Fruit fly (Drosophila melanogaster) whole organism, embryonic: ENCODE data around the gene CG31463.

Source experiments
- CG10431 ChIP-seq: fragments of 200-800 bp; sonication (Bioruptor generic); optimal IDR thresholded peaks from 3 replicates; lab custom pipeline; 2018; ENCODE audit warnings: missing biosample characterization, mild to moderate bottlenecking, missing genetic modification characterization
- CG11504 ChIP-seq: fragments of 200-800 bp; sonication (Bioruptor generic); optimal IDR thresholded peaks from 3 replicates; lab custom pipeline; 2019; ENCODE audit warnings: missing biosample characterization, mild to moderate bottlenecking, missing genetic modification characterization, moderate library complexity
- CG12659 ChIP-seq: fragments of 200-800 bp; sonication (Bioruptor generic); optimal IDR thresholded peaks from 3 replicates; lab custom pipeline; 2017; ENCODE audit warnings: mild to moderate bottlenecking, missing biosample characterization, missing genetic modification reagents, missing genetic modification characterization
- CG13424 ChIP-seq: fragments of 200-800 bp; sonication (Bioruptor generic); optimal IDR thresholded peaks from 2 replicates; lab custom pipeline; 2019; ENCODE audit warnings: missing biosample characterization, mild to moderate bottlenecking, missing genetic modification characterization, moderate library complexity
- CG14710 ChIP-seq: fragments of 200-800 bp; sonication (Bioruptor generic); optimal IDR thresholded peaks from 3 replicates; lab custom pipeline; 2019; ENCODE audit warnings: missing biosample characterization, mild to moderate bottlenecking, missing genetic modification characterization, moderate library complexity
- CG15696 ChIP-seq: fragments of 200-800 bp; sonication (Bioruptor generic); optimal IDR thresholded peaks from 2 replicates; lab custom pipeline; 2019; ENCODE audit warnings: missing biosample characterization, mild to moderate bottlenecking, missing genetic modification characterization, moderate library complexity
- CG3163 ChIP-seq: fragments of 200-800 bp; sonication (Bioruptor generic); optimal IDR thresholded peaks from 3 replicates; lab custom pipeline; 2016; ENCODE audit warnings: missing biosample characterization, missing genetic modification characterization
- CG3847 ChIP-seq: fragments of 200-800 bp; sonication (Bioruptor generic); IDR thresholded peaks from 2 replicates; pipeline ENCODE4 v1.3.6; 2022; ENCODE audit warnings: missing biosample characterization, missing genetic modification characterization
- CG42726 ChIP-seq: fragments of 200-800 bp; sonication (Bioruptor generic); IDR thresholded peaks from 2 replicates; pipeline ENCODE4 v1.3.6; 2022; ENCODE audit warnings: missing biosample characterization, missing genetic modification characterization; ENCODE audit not compliant: partially characterized antibody
- CG4707 ChIP-seq: fragments of 200-800 bp; sonication (Bioruptor generic); optimal IDR thresholded peaks from 2 replicates; lab custom pipeline; 2018; ENCODE audit warnings: missing biosample characterization, mild to moderate bottlenecking, missing genetic modification characterization, moderate library complexity
- CG6175 ChIP-seq: fragments of 200-800 bp; sonication (Bioruptor generic); IDR thresholded peaks from 3 replicates; pipeline ENCODE4 v1.3.6; 2022; ENCODE audit warnings: missing biosample characterization, missing genetic modification characterization
- CG6254 ChIP-seq: fragments of 200-800 bp; sonication (Bioruptor generic); optimal IDR thresholded peaks from 3 replicates; lab custom pipeline; 2017; ENCODE audit warnings: mild to moderate bottlenecking, missing biosample characterization, missing genetic modification reagents, missing genetic modification characterization
- CG9727 ChIP-seq: fragments of 200-800 bp; sonication (Bioruptor generic); optimal IDR thresholded peaks from 3 replicates; lab custom pipeline; 2017; ENCODE audit warnings: missing biosample characterization, mild to moderate bottlenecking, missing genetic modification characterization
- CG9797 ChIP-seq: fragments of 200-800 bp; sonication (Bioruptor generic); optimal IDR thresholded peaks from 3 replicates; lab custom pipeline; 2018; ENCODE audit warnings: missing biosample characterization, mild to moderate bottlenecking, missing genetic modification characterization
- Ets65A ChIP-seq: fragments of 200-800 bp; sonication (Bioruptor generic); peaks from one replicate; lab custom pipeline; 2016; ENCODE audit warnings: missing biosample characterization, missing genetic modification characterization
- Fer2 ChIP-seq: fragments of 200-800 bp; sonication (Bioruptor generic); optimal IDR thresholded peaks from 2 replicates; lab custom pipeline; 2018; ENCODE audit warnings: missing biosample characterization, mild to moderate bottlenecking, missing genetic modification characterization, moderate library complexity
- HLH4C ChIP-seq: fragments of 200-800 bp; sonication (Bioruptor generic); IDR thresholded peaks from 3 replicates; pipeline ENCODE4 v1.3.6; 2022; ENCODE audit warnings: missing biosample characterization, missing genetic modification characterization; ENCODE audit not compliant: partially characterized antibody
- Hand ChIP-seq: fragments of 200-800 bp; sonication (Bioruptor generic); optimal IDR thresholded peaks from 2 replicates; lab custom pipeline; 2017; ENCODE audit warnings: mild to moderate bottlenecking, missing biosample characterization, missing genetic modification reagents, missing genetic modification characterization
- Lpt ChIP-seq: fragments of >200 bp; optimal IDR thresholded peaks from 2 replicates; lab custom pipeline; 2018; ENCODE audit warnings: missing biosample characterization, missing genetic modification characterization
- Meics ChIP-seq: fragments of 200-800 bp; sonication (Bioruptor generic); optimal IDR thresholded peaks from 2 replicates; lab custom pipeline; 2017; ENCODE audit warnings: missing biosample characterization, mild to moderate bottlenecking, missing genetic modification characterization
- Rx ChIP-seq: fragments of 200-800 bp; sonication (Bioruptor generic); IDR thresholded peaks from 2 replicates; pipeline ENCODE4 v1.3.6; 2022; ENCODE audit warnings: missing biosample characterization, missing genetic modification characterization
- ab ChIP-seq: fragments of 200-800 bp; sonication (Bioruptor generic); optimal IDR thresholded peaks from 2 replicates; lab custom pipeline; 2016; ENCODE audit warnings: missing biosample characterization, missing genetic modification characterization
- ac ChIP-seq: fragments of 200-800 bp; sonication (Bioruptor generic); optimal IDR thresholded peaks from 3 replicates; lab custom pipeline; 2017; ENCODE audit warnings: missing biosample characterization, mild to moderate bottlenecking, missing genetic modification characterization
- ash1 ChIP-seq: fragments of 200-800 bp; sonication (Bioruptor generic); optimal IDR thresholded peaks from 2 replicates; lab custom pipeline; 2018; ENCODE audit warnings: missing biosample characterization, mild to moderate bottlenecking, missing genetic modification characterization
- cad ChIP-seq: fragments of >200 bp; optimal IDR thresholded peaks from 2 replicates; lab custom pipeline; 2017; ENCODE audit warnings: missing biosample characterization, missing genetic modification characterization
- cg ChIP-seq: fragments of 200-800 bp; sonication (Bioruptor generic); optimal IDR thresholded peaks from 3 replicates; lab custom pipeline; 2019; ENCODE audit warnings: missing biosample characterization, mild to moderate bottlenecking, missing genetic modification characterization, moderate library complexity
- ci ChIP-seq: fragments of 200-800 bp; sonication (Bioruptor generic); IDR thresholded peaks from 3 replicates; pipeline ENCODE4 v1.3.6; 2022; ENCODE audit warnings: missing biosample characterization, missing genetic modification characterization
- croc ChIP-seq: fragments of 200-800 bp; sonication (Bioruptor generic); conservative IDR thresholded peaks from 3 replicates; pipeline ENCODE4 v1.3.6; 2022; ENCODE audit warnings: missing biosample characterization, missing genetic modification characterization
- fd102C ChIP-seq: fragments of 200-800 bp; sonication (Bioruptor generic); optimal IDR thresholded peaks from 2 replicates; lab custom pipeline; 2018; ENCODE audit warnings: missing biosample characterization, mild to moderate bottlenecking, missing genetic modification characterization, moderate library complexity
- gt ChIP-seq: fragments of 200-800 bp; sonication (Bioruptor generic); IDR thresholded peaks from 2 replicates; pipeline ENCODE4 v1.3.6; 2022; ENCODE audit warnings: missing biosample characterization, missing genetic modification characterization
- kni ChIP-seq: fragments of 200-800 bp; sonication (Bioruptor generic); optimal IDR thresholded peaks from 3 replicates; lab custom pipeline; 2017; ENCODE audit warnings: mild to moderate bottlenecking, missing biosample characterization, missing genetic modification reagents, missing genetic modification characterization
- luna ChIP-seq: fragments of 200-800 bp; sonication (Bioruptor generic); optimal IDR thresholded peaks from 2 replicates; lab custom pipeline; 2016; ENCODE audit warnings: missing biosample characterization, missing genetic modification characterization
- nau ChIP-seq: fragments of 200-800 bp; sonication (Bioruptor generic); optimal IDR thresholded peaks from 3 replicates; lab custom pipeline; 2017; ENCODE audit warnings: missing biosample characterization, mild to moderate bottlenecking, missing genetic modification characterization, missing genetic modification reagents
- nerfin-1 ChIP-seq: fragments of 200-800 bp; sonication (Bioruptor generic); optimal IDR thresholded peaks from 3 replicates; lab custom pipeline; 2019; ENCODE audit warnings: missing biosample characterization, mild to moderate bottlenecking, missing genetic modification characterization, moderate library complexity
- sc ChIP-seq, 3 experiments: fragments of >200 bp in 2 of 3; fragments of 200-800 bp in 1 of 3; sonication (Bioruptor generic) in 1 of 3; optimal IDR thresholded peaks; 2 replicates in 2 of 3; 3 replicates in 1 of 3; lab custom pipeline; 2017; ENCODE audit warnings: mild to moderate bottlenecking in 1 of 3, missing biosample characterization in 1 of 3, missing genetic modification characterization in 1 of 3, missing genetic modification reagents in 1 of 3
- sens ChIP-seq: fragments of 200-800 bp; sonication (Bioruptor generic); peaks from one replicate; lab custom pipeline; 2016; ENCODE audit warnings: missing biosample characterization, missing genetic modification characterization
- sisA ChIP-seq: fragments of 200-800 bp; sonication (Bioruptor generic); IDR thresholded peaks from 2 replicates; pipeline ENCODE4 v1.3.6; 2022; ENCODE audit warnings: missing biosample characterization, missing genetic modification characterization
- slou ChIP-seq: fragments of 200-800 bp; sonication (Bioruptor generic); optimal IDR thresholded peaks from 3 replicates; lab custom pipeline; 2016; ENCODE audit warnings: missing biosample characterization, missing genetic modification characterization
- stwl ChIP-seq: fragments of 200-800 bp; sonication (Bioruptor generic); optimal IDR thresholded peaks from 3 replicates; lab custom pipeline; 2018; ENCODE audit warnings: missing biosample characterization, mild to moderate bottlenecking, missing genetic modification characterization, moderate library complexity
- tll ChIP-seq, 2 experiments: fragments of 200-800 bp in 1 of 2; fragments of >200 bp in 1 of 2; sonication (Bioruptor generic) in 1 of 2; optimal IDR thresholded peaks; 2 replicates each; lab custom pipeline; 2017 to 2019; ENCODE audit warnings: missing biosample characterization in 2 of 2, missing genetic modification characterization in 2 of 2, mild to moderate bottlenecking in 1 of 2, moderate library complexity in 1 of 2
- zen ChIP-seq: fragments of 200-800 bp; sonication (Bioruptor generic); optimal IDR thresholded peaks from 3 replicates; lab custom pipeline; 2018; ENCODE audit warnings: missing biosample characterization, mild to moderate bottlenecking, missing genetic modification characterization, moderate library complexity

Gene CG31463

DNA sequence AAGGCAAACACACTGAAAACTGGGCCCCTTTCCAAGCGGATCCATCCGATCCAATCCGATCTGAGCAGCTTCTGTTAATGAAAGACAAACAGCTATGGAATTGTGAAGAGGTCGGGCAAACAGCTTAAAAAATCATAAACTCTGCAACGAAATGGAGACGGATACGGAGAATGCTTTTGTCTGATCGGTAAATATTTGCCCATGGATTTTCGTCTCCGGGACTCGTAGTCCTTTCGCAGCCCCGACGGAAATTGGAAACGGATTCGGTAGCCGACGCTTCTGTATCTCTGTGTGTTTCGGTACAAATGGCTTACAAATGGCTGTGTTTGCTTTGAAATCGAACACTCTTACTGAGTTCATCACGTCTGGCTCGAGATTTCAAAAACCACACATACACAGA, 34.7 kb downstream of the CG31463 start:
- peak in 1 of 2 experiments; percentile 85 for TF ChIP-seq tll (GFP tag; optimal IDR thresholded peaks at IDR 0.05; lab: Kevin White, UChicago)
- TF ChIP-seq zen (tag; lab: Kevin White, UChicago) = peak; percentile 6
- peak; percentile 57 for TF ChIP-seq fd102C (GFP tag; lab: Kevin White, UChicago)
- peak; percentile 23 for TF ChIP-seq kni (GFP tag; lab: Kevin White, UChicago)
- no peak for TF ChIP-seq Rx
- peak; percentile 39 for TF ChIP-seq CG15696 (tag; lab: Kevin White, UChicago)
- TF ChIP-seq ac (GFP tag; lab: Kevin White, UChicago) = peak; percentile 36
- peak; percentile 20 for TF ChIP-seq CG9727 (GFP tag; lab: Kevin White, UChicago)
- TF ChIP-seq Fer2 (tag; lab: Kevin White, UChicago) = no peak
- no peak for TF ChIP-seq cg (GFP tag; lab: Kevin White, UChicago)

dm6 chr3R:8327967-8328789, 36.0 kb downstream of the CG31463 start:
- TF ChIP-seq CG12659 (no peak), Ets65A (GFP tag; lab: Kevin White, UChicago) (peak; percentile 80), croc (GFP tag; lab: Robert Waterston, UW) (no peak), luna (GFP tag; lab: Kevin White, UChicago) (no peak), sens (GFP tag; lab: Kevin White, UChicago) (peak; percentile 19)
- TF ChIP-seq, all 482 proteins: peak for 2

dm6 chr3R:8329628-8330027, 37.5 kb downstream of the CG31463 start:
- TF ChIP-seq ci (GFP tag; lab: Robert Waterston, UW) (no peak), gt (no peak), sc (optimal IDR thresholded peaks at IDR 0.05; lab: Kevin White, UChicago) (no peak), sc (GFP tag; optimal IDR thresholded peaks at IDR 0.05; lab: Kevin White, UChicago) (no peak)

DNA sequence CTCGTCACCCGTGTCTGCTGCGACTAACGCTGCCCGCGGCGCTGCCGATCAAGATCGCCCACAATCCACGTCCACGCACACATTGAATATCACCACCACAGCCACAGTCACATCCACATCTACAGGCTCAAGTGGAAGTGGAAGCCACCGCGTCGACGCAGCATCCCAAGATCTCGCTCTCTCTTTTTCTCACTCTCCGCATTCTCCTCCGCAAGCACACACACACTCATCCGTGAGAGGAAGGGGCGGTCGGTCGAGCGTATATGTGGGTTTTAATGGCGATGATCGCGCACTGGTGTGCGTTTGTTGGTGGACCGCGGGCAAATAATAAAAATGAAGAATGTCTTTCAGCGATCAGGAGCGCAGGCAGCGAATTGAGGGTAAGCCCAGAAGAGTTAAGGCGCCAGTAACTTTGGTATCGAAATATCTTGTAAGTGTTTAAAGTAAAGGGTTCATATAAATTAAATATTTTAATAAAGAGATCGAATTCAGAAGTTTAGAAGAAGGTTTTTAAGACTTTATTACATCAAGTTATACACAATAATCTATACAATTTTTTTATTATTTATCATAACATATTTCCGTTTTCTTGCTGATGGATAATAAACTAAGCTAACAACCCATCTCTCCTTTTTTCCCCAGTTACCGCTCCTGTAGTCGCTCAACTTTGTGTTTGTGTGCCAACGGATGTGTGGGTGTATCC, 41.8 kb downstream of the CG31463 start, which contains the start of gene Poxm:
Gene Poxm (minus strand): TSS at position 25 of the 703 bp plus-strand sequence.
- TF ChIP-seq ash1 (no peak), CG4707 (peak; percentile 40), CG6254 (GFP tag; lab: Kevin White, UChicago) (peak; percentile 86), ab (GFP tag; lab: Kevin White, UChicago) (no peak), Lpt (GFP tag; lab: Kevin White, UChicago) (no peak), Meics (peak; percentile 87), slou (GFP tag; lab: Kevin White, UChicago) (peak; percentile 61), CG11504 (tag; lab: Kevin White, UChicago) (peak; percentile 93), stwl (tag; lab: Kevin White, UChicago) (no peak), CG13424 (tag; lab: Kevin White, UChicago) (peak; percentile 94), nau (GFP tag; lab: Kevin White, UChicago) (peak; percentile 78), cad (GFP tag; lab: Kevin White, UChicago) (no peak), CG9797 (GFP tag; lab: Kevin White, UChicago) (peak; percentile 23), CG3847 (GFP tag; lab: Robert Waterston, UW) (peak; percentile 84), nerfin-1 (peak; percentile 90), CG3163 (GFP tag; lab: Kevin White, UChicago) (no peak), sisA (peak; percentile 93), CG6175 (GFP tag; lab: Robert Waterston, UW) (peak; percentile 65; the same call in 2 of the 3 replicates), Hand (no peak), CG10431 (GFP tag; lab: Kevin White, UChicago) (peak; percentile 73), CG14710 (tag; lab: Kevin White, UChicago) (peak; percentile 95), cg (GFP tag; lab: Kevin White, UChicago) (peak; percentile 99), Fer2 (tag; lab: Kevin White, UChicago) (peak; percentile 75), CG42726 (no peak), HLH4C (GFP tag; lab: Robert Waterston, UW) (no peak)
